Worm (Caenorhabditis elegans) whole organism, young adult: ENCODE measurements around the gene F17C11.6.

Experiments
- F22D6.2 ChIP-seq: sonication (generic microtip); optimal IDR thresholded peaks from 2 replicates; lab custom pipeline; 2016; ENCODE audit warnings: mild to moderate bottlenecking, missing genetic modification characterization, missing compliant biosample characterization
- F33H1.4 ChIP-seq: fragments of 200-800 bp; sonication (Bioruptor generic); IDR thresholded peaks from 2 replicates; pipeline ENCODE4 v1.3.6; 2022; ENCODE audit warnings: missing genetic modification reagents, missing genetic modification characterization, missing compliant biosample characterization
- F37B4.10 ChIP-seq: fragments of 200-800 bp; sonication (Bioruptor generic); IDR thresholded peaks from 2 replicates; pipeline ENCODE4 v1.3.6; 2022; ENCODE audit warnings: missing genetic modification characterization, missing compliant biosample characterization
- K11D2.4 ChIP-seq: fragments of 200-800 bp; sonication (Bioruptor generic); IDR thresholded peaks from 2 replicates; pipeline ENCODE4 v1.3.6; 2022; ENCODE audit warnings: missing genetic modification reagents, missing genetic modification characterization, missing compliant biosample characterization
- ama-1 ChIP-seq, 3 experiments: fragments of 150-350 bp in 1 of 3; sonication (generic microtip) in 2 of 3; optimal IDR thresholded peaks; 2 replicates each; lab custom pipeline; 2014 to 2018; ENCODE audit warnings: missing biosample characterization in 2 of 3, missing genetic modification characterization in 2 of 3, missing genetic modification reagents in 2 of 3
- efl-1 ChIP-seq: fragments of 150-350 bp; optimal IDR thresholded peaks from 2 replicates; lab custom pipeline; 2014; ENCODE audit warnings: missing biosample characterization, missing genetic modification reagents, missing genetic modification characterization
- egl-18 ChIP-seq: fragments of 200-800 bp; sonication (Bioruptor generic); IDR thresholded peaks from 2 replicates; pipeline ENCODE4 v1.3.6; 2022; ENCODE audit warnings: missing genetic modification reagents, missing genetic modification characterization, missing compliant biosample characterization
- fkh-3 ChIP-seq: sonication (generic microtip); optimal IDR thresholded peaks from 2 replicates; lab custom pipeline; 2016; ENCODE audit warnings: mild to moderate bottlenecking, missing genetic modification characterization, missing compliant biosample characterization
- lin-40 ChIP-seq: sonication (generic microtip); optimal IDR thresholded peaks from 2 replicates; lab custom pipeline; 2016; ENCODE audit warnings: missing genetic modification characterization, mild to moderate bottlenecking, missing compliant biosample characterization, missing genotype, missing genetic modification reagents
- nfya-1 ChIP-seq: sonication (generic microtip); optimal IDR thresholded peaks from 2 replicates; lab custom pipeline; 2017; ENCODE audit warnings: antibody characterized with exemption, missing compliant biosample characterization, missing genetic modification characterization, borderline replicate concordance; ENCODE audit not compliant: insufficient read depth
- nfyb-1 ChIP-seq: fragments of 200-800 bp; sonication (Bioruptor generic); IDR thresholded peaks from 2 replicates; pipeline ENCODE4 v1.3.6; 2022; ENCODE audit warnings: missing genetic modification reagents, missing genetic modification characterization, missing compliant biosample characterization
- zim-3 ChIP-seq: sonication (generic microtip); optimal IDR thresholded peaks from 2 replicates; lab custom pipeline; 2017; ENCODE audit warnings: mild to moderate bottlenecking, missing genetic modification characterization, moderate library complexity, missing compliant biosample characterization

DNA sequence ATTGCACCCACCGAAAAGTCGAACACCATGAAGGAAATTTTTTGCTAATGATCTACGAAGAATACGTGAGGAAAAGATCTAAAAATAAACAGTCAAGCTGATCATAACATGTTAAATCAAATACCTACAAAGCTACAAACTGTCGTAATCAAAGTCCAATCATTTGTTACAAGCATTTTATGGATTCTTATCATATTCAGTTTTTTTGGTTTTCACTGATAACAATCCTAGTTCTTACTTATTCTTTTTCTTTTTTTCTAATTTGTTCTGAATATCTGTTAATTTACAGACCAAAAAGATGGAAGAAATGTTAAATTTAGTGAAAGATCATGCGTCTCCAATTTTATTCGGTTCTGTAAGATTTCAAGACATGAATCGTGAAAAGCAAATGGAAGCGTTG lies at the start of gene F17C11.6:
- TF ChIP-seq K11D2.4 (GFP tag; lab: Robert Waterston, UW) (no peak), fkh-3 (no peak), F22D6.2 (tag; lab: Kevin White, UChicago) (no peak), zim-3 (no peak), F33H1.4 (GFP tag; lab: Robert Waterston, UW) (no peak), ama-1 (optimal IDR thresholded peaks at IDR 0.05; lab: Kevin White, UChicago) (no peak), ama-1 (GFP tag; optimal IDR thresholded peaks at IDR 0.05; lab: Kevin White, UChicago) (no peak), egl-18 (GFP tag; lab: Robert Waterston, UW) (no peak), efl-1 (GFP tag; lab: Kevin White, UChicago) (no peak), nfya-1 (tag; lab: Kevin White, UChicago) (no peak), nfyb-1 (GFP tag; lab: Robert Waterston, UW) (no peak), lin-40 (tag; lab: Kevin White, UChicago) (no peak), F37B4.10 (GFP tag; lab: Robert Waterston, UW) (no peak)
